Fruit fly (Drosophila melanogaster): ENCODE measurements around the gene shams.

Gene shams

dm6 chr3R:25047504-25047903 is 26.9 kb downstream of the shams start, which contains the start of gene CG11790:
Gene CG11790, plus strand, starts transcription at chr3R:25047706.
- TF ChIP-seq CG14711 (tag; optimal IDR thresholded peaks at IDR 0.05) (no peak), CG7045 (GFP tag; optimal IDR thresholded peaks at IDR 0.05) (no peak), Crg-1 (GFP tag; optimal IDR thresholded peaks at IDR 0.05) (no peak), bab1 (GFP tag; optimal IDR thresholded peaks at IDR 0.05) (peak; percentile 46), cnc (optimal IDR thresholded peaks at IDR 0.05) (no peak), CG12768 (GFP tag; optimal IDR thresholded peaks at IDR 0.05) (peak; percentile 5), tj (GFP tag; optimal IDR thresholded peaks at IDR 0.05) (no peak), CG11617 (GFP tag; optimal IDR thresholded peaks at IDR 0.05) (no peak), CG7101 (tag; optimal IDR thresholded peaks at IDR 0.05) (peak; percentile 16), cic (GFP tag; optimal IDR thresholded peaks at IDR 0.05) (peak; percentile 38), CG5204 (GFP tag; optimal IDR thresholded peaks at IDR 0.05) (no peak)

DNA sequence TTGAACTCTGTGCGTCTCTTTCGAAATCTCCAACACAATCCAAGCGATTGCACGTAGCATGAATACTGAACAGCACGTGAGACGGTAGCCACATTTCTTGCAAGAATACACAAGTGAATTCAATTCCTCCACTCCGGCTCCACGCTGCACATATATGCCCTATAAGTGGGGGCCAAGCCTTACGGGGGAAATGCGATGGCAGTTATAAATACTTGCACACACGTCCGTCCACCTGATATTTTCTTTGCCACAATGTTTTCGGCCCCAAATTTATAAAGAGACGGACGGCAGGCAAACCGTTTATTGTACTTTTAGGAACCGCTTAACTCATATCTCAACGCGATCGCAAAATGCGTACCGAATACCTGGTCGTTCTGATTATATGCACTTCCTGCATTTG is 28.4 kb downstream of the shams start, which contains the start of gene CG11786:
TSS of gene CG11786 (plus strand) at position 301 of the 400 bp plus-strand sequence.
- TF ChIP-seq CG7101 (tag; optimal IDR thresholded peaks at IDR 0.05) = no peak

dm6 chr3R:25044816-25045551 is 29.4 kb downstream of the shams start, which contains the start of gene 5PtaseI:
Gene 5PtaseI, minus strand, starts transcription at chr3R:25045151.
- TF ChIP-seq tj (GFP tag; optimal IDR thresholded peaks at IDR 0.05) (peak; percentile 86), Crg-1 (GFP tag; optimal IDR thresholded peaks at IDR 0.05) (no peak), bab1 (GFP tag; optimal IDR thresholded peaks at IDR 0.05) (peak; percentile 14), CG5204 (GFP tag; optimal IDR thresholded peaks at IDR 0.05) (no peak)

DNA sequence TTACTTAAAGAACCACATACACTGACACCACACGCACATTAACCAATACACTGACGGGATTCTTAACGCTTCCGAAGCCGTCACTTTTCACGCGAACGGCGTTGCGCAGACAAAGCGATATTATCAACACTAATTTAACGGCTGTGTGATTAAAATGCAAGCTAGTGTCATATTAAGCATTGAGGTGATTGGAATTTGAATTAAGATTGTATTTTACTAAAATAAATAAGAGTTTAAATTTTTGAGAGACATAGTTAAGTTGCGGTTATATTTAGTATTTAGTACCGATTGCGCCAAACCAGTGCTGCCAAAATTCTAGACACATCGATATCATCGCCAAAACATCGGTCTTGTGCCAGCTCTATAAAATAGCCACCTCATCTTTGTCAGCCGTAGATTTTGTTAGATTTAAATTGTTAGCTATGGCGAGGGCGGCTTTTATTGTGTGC is 35.4 kb downstream of the shams start, which contains the start of the genes Ythdf and bai:
TSS of gene Ythdf (minus strand) at position 222 of the 449 bp plus-strand sequence.
TSS of gene bai (plus strand) at position 347 of the 449 bp plus-strand sequence.
- TF ChIP-seq Mnt (GFP tag; optimal IDR thresholded peaks at IDR 0.05) (peak; percentile 58), Hr96 (GFP tag; optimal IDR thresholded peaks at IDR 0.05) (no peak), CG11617 (GFP tag; optimal IDR thresholded peaks at IDR 0.05) (peak; percentile 46), CG14711 (tag; optimal IDR thresholded peaks at IDR 0.05) (peak; percentile 25), Crg-1 (GFP tag; optimal IDR thresholded peaks at IDR 0.05) (peak; percentile 35), kay (GFP tag; ENCODE audit: borderline replicate concordance) (no peak), pad (GFP tag; optimal IDR thresholded peaks at IDR 0.05) (peak; percentile 55), tj (GFP tag; optimal IDR thresholded peaks at IDR 0.05) (no peak), CG1620 (GFP tag; optimal IDR thresholded peaks at IDR 0.05) (peak; percentile 65), CG7101 (tag; optimal IDR thresholded peaks at IDR 0.05) (peak; percentile 40), bab1 (GFP tag; optimal IDR thresholded peaks at IDR 0.05) (peak; percentile 30), Clk (GFP tag; optimal IDR thresholded peaks at IDR 0.05) (peak; percentile 30), CG12768 (GFP tag; optimal IDR thresholded peaks at IDR 0.05) (peak; percentile 1)

DNA sequence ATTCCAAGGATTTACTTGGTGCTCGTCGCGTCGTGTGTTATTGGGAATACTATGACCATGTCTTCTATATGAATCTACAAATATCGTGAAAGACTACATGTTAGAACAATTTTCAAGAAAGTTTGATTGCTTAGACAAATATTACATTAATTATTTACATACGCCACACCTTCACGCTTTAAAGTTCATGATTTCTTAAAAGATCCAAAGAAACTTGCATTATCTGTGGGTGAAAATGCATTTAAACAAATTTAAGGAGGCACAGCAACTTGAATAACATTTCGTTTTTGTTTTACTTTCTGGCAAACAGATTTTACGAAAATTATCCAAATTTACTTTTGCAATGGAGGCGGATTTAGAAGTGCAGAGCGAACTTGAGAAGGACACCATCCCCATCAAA is 37.8 kb downstream of the shams start, which contains the start of gene CG31115:
TSS of gene CG31115 (plus strand) at position 301 of the 400 bp plus-strand sequence.
- no peak for TF ChIP-seq Crg-1 (GFP tag; optimal IDR thresholded peaks at IDR 0.05)
- no peak for TF ChIP-seq kay (GFP tag; ENCODE audit: borderline replicate concordance)
- TF ChIP-seq CG11617 (GFP tag; optimal IDR thresholded peaks at IDR 0.05) = no peak

- TF ChIP-seq Mnt (GFP tag; optimal IDR thresholded peaks at IDR 0.05) (peak; percentile 35), CG33017 (tag; optimal IDR thresholded peaks at IDR 0.05) (no peak), Clk (GFP tag; optimal IDR thresholded peaks at IDR 0.05) (no peak), cic (GFP tag; optimal IDR thresholded peaks at IDR 0.05) (peak; percentile 39), bab1 (GFP tag; optimal IDR thresholded peaks at IDR 0.05) (peak; percentile 64), CG1620 (GFP tag; optimal IDR thresholded peaks at IDR 0.05) (no peak), CG7101 (tag; optimal IDR thresholded peaks at IDR 0.05) (no peak), CG14711 (tag; optimal IDR thresholded peaks at IDR 0.05) (no peak), CG5204 (GFP tag; optimal IDR thresholded peaks at IDR 0.05) (no peak), toe (GFP tag; optimal IDR thresholded peaks at IDR 0.05) (no peak), tj (GFP tag; optimal IDR thresholded peaks at IDR 0.05) (peak; percentile 98), ovo (GFP tag; optimal IDR thresholded peaks at IDR 0.05) (no peak), CG11617 (GFP tag; optimal IDR thresholded peaks at IDR 0.05) (peak; percentile 31)
Measured at dm6 chr3R:25033142-25033586, 41.2 kb downstream of the shams start, which contains the start of gene Smg6. Gene Smg6, minus strand, starts transcription at chr3R:25033465.

- TF ChIP-seq CG7101 (tag; optimal IDR thresholded peaks at IDR 0.05) = no peak
- TF ChIP-seq bab1 (GFP tag; optimal IDR thresholded peaks at IDR 0.05) = no peak
- peak in 1 of 2 experiments; percentile 56 for TF ChIP-seq cnc (optimal IDR thresholded peaks at IDR 0.05)
Measured at dm6 chr3R:25032686-25033085, 41.7 kb downstream of the shams start.

Measured in whole organism, adult.